Worm (Caenorhabditis elegans) whole organism, L4/young adult: ENCODE measurements around the gene F53C3.1.

Experiments
- W03F9.2 ChIP-seq: fragments of 150-350 bp; optimal IDR thresholded peaks from 2 replicates; lab custom pipeline; 2014; ENCODE audit warnings: missing biosample characterization, missing genetic modification characterization
- dao-5 ChIP-seq: sonication (generic microtip); optimal IDR thresholded peaks from 2 replicates; lab custom pipeline; 2016; ENCODE audit warnings: missing genotype, missing genetic modification characterization, moderate library complexity, missing compliant biosample characterization
- him-1 ChIP-seq: sonication (generic microtip); optimal IDR thresholded peaks from 2 replicates; lab custom pipeline; 2016; ENCODE audit warnings: missing genotype, missing genetic modification reagents, missing genetic modification characterization, missing compliant biosample characterization

The F53C3.1 gene

ce11 chrII:3901108-3901507 lies 10.7 kb upstream of the F53C3.1 start, which contains the start of gene F53C3.4:
TSS of gene F53C3.4 (plus strand) at chrII:3901408.
- TF ChIP-seq him-1 (no peak), dao-5 (tag; lab: Kevin White, UChicago) (no peak), W03F9.2 (no peak)

ce11 chrII:3902798-3903197 lies 9.0 kb upstream of the F53C3.1 start, which contains the start of gene F53C3.3:
TSS of gene F53C3.3 (plus strand) at chrII:3902856.
- TF ChIP-seq him-1 (no peak), W03F9.2 (no peak), dao-5 (tag; lab: Kevin White, UChicago) (no peak)

DNA sequence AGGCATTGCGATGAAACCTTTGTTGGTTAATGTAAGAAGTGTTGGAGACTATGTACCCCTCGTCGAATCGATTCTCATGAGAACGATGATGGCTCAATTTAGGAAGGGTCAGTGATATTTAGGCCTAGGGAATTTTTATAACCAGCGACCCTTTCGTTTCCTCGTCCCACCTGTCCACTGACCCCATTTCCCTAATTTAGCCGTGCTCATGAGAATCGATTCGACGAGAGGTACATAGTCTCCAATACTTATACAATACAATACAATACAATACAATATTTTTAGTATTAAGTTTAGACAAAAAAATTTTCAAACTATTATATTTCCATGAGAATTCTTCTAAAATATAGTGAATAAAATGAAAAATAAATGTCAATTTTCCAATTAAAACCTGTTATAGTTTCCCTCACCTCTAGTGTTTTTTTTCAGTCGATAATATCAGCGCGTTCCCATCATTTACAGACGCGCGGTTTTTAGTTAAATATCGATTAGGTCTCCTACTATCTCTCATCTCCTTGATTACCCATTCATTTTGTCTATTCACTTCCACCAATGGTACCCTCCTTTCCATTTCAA lies 5.1 kb upstream of the F53C3.1 start, which contains the start of the genes F53C3.11 and fbxb-103:
TSS of gene F53C3.11 (minus strand) at position 101 of the 576 bp plus-strand sequence.
TSS of gene fbxb-103 (plus strand) at position 526 of the 576 bp plus-strand sequence.
- no peak for TF ChIP-seq W03F9.2
- no peak for TF ChIP-seq him-1
- no peak for TF ChIP-seq dao-5 (tag; lab: Kevin White, UChicago)

DNA sequence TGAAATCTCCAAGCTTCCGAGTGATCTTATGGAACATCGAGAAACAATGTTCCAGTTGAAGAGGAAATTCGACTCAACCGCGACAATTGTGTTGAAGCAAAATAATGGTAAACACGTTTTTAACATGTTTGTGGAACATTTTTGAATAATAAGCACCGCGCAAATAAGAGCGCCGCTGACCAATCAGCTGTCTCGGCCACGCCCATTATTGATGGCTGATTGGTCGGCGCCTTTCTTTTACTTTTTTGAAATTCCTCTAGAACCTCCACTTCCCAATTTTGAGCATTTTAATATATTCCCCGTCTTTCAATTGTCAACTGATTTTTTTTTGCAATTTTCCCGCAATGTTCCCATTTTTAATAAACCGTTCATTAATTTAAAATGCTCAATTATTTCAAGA lies 3.7 kb upstream of the F53C3.1 start:
- TF ChIP-seq him-1 (no peak), W03F9.2 (no peak), dao-5 (tag; lab: Kevin White, UChicago) (no peak)

ce11 chrII:3909301-3909700 lies 2.5 kb upstream of the F53C3.1 start:
- TF ChIP-seq dao-5 (tag; lab: Kevin White, UChicago) = no peak
- TF ChIP-seq W03F9.2 = no peak
- TF ChIP-seq him-1 = no peak

- TF ChIP-seq dao-5 (tag; lab: Kevin White, UChicago) = no peak
- TF ChIP-seq W03F9.2 = no peak
- no peak for TF ChIP-seq him-1
Observed at ce11 chrII:3910737-3911136, 1.1 kb upstream of the F53C3.1 start, which contains the start of gene bcmo-2. TSS of gene bcmo-2 (minus strand) at chrII:3910837.

DNA sequence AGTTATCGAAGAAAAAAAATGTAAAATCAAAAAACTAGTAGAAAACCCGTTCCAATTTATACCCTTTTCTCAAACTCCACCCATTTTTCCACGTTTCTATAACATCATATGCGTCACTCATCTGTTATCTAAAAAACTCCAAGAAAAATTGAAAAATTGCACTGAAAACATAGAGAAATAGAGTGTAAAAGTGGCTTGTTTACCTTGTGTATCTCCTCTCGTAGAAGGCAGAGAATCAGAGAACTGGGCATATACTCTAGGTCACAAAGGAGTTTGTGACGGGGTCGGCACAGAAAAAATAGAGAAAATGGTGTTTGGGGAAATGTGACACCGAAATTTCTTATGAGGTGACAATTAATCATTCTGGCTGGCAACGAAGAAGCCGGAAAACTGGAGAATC lies 532 bp upstream of the F53C3.1 start:
- no peak for TF ChIP-seq him-1
- no peak for TF ChIP-seq dao-5 (tag; lab: Kevin White, UChicago)
- TF ChIP-seq W03F9.2 = no peak

DNA sequence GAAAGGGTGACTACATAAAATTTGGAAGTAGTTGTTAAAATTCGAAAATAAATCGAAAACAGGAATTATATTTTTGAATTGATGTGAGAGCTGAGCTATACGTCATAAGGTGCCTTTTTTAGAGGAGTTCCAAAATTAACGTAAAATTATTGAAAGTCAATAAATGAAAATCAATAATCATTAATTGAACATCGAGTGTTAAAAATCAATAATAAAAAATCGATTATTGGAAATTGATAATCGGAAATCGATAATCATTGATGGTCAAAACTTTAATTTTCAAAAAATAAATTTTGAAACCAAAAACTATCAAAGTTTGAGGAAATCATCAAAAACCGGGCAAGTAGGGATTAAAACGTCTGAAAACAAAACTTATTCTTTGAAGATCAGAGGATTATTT lies 1.9 kb downstream of the F53C3.1 start:
- TF ChIP-seq him-1 = no peak

DNA sequence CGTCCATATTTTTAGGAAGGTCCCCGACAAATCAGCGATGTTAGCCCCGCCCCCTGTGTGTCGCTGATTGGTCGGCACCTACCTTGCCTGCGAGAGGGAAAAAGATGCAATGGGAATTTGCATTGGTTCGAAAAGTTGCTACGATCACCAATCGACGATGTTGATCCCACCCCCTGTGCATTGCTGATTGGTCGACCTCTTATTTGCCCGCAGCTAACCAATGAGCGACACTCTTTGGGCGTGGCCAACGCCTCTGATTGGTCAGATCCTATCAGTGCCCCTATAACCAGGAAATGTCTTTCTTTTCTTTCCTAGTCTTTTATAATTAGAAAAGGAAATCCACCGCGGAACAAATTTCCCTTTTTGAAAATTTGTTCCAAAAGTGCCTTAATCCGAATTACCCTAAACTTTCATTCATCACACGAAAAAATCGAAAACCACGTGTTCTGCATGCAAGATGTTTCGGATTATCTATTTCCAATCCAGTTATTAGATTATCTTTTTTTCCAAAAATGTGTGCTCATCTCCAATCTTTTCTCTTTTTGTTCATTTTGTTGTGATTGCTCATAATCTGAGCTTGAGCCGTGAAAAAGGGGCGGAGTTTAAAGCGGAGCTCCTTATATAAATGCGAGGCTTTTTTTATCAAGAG lies 6.3 kb downstream of the F53C3.1 start:
- TF ChIP-seq W03F9.2 = no peak
- no peak for TF ChIP-seq dao-5 (tag; lab: Kevin White, UChicago)

ce11 chrII:3920611-3921010 lies 8.8 kb downstream of the F53C3.1 start:
- no peak for TF ChIP-seq him-1
- TF ChIP-seq dao-5 (tag; lab: Kevin White, UChicago) = no peak
- TF ChIP-seq W03F9.2 = no peak

- TF ChIP-seq dao-5 (tag; lab: Kevin White, UChicago) = no peak
- no peak for TF ChIP-seq him-1
- no peak for TF ChIP-seq W03F9.2
Observed at ce11 chrII:3922696-3923095, 10.9 kb downstream of the F53C3.1 start.

ce11 chrII:3927943-3928393 lies 16.2 kb downstream of the F53C3.1 start, which contains the start of gene plpp-1.1:
TSS of gene plpp-1.1 (minus strand) at chrII:3927993.
- no peak for TF ChIP-seq dao-5 (tag; lab: Kevin White, UChicago)
- no peak for TF ChIP-seq him-1
- no peak for TF ChIP-seq W03F9.2

DNA sequence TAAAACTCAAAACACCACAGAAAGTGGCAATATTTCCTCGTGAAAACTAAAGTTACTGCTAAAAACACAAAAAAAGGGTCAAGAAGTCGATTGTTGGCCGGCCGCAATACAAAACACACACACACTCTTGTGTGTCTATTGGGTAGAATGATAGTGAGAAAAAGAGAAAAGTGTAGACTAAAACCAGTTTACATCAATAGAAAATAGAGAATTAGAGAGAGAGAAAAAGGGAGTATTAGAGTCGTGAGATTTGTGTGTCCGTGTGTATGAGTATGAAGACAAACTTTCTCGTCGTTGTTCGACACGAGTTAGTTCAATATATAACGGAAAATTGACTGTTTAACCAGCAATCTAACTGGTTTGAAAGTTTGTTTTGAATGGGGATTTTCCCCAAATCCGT lies 17.6 kb downstream of the F53C3.1 start:
- TF ChIP-seq W03F9.2 (no peak), dao-5 (tag; lab: Kevin White, UChicago) (no peak), him-1 (no peak)

DNA sequence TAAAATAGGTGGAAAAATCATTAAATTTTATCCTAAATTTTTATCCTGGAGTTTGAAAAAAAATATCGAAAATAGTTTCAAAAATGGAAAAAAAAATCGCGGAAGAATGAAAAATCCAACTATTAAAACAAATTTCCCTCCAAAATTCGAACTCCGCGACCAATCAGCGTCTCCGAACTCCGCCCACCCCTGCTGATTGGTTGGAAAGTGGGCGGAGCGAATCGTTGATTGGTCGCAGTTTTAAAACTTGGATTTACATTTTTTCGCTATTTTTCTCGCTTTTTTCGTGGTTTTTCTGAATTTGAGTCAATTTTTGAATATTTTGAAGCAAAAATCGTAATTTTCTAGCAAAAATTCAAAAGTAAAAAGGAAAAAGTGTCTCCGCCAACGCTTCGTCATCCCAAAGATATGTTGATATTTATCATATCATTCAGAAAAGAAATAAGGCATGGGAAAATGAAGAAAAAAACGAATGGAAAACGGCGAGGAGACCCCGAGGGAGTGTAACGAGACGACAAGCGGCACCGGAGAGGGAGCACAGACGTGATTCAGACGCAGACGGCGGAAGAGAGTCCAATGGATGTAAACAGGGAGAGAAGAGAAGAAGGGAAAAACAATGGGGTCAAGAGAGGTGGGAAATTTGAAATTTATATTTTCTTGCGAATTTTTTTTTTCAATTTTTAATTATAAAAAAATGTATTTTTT lies 18.8 kb downstream of the F53C3.1 start:
- TF ChIP-seq him-1 = no peak
- TF ChIP-seq W03F9.2 = peak; percentile 72
- TF ChIP-seq dao-5 (tag; lab: Kevin White, UChicago) = no peak

- TF ChIP-seq him-1 (no peak), dao-5 (tag; lab: Kevin White, UChicago) (no peak), W03F9.2 (no peak)
Observed at ce11 chrII:3931230-3931629, 19.4 kb downstream of the F53C3.1 start.
